Fruit fly (Drosophila melanogaster): ENCODE data around the gene CG13073.

CG13073 gene

DNA sequence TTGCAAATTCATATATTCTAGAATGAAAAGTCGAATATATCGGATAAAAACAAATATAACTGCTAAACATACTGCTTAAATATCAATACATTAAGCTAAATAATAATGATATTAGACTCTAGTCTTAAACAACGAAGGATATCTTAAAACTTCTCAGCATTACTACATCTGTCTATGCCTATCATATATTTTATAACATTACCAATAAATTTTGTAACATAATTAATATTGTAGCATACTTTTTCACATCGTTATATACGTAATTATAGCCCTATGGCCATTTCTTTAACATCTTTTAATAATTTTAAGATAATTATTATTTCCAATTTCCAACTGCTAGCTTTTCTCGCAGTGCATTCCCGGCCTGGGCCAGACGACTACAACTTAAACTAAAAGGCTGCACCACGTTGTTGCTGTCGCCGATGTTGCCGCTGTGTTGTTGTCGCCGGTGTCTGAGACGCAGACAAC lies 44.3 kb downstream of the CG13073 start (continued):
- TF ChIP-seq jing (GFP tag; optimal IDR thresholded peaks at IDR 0.05) (no peak), CG9797 (GFP tag; optimal IDR thresholded peaks at IDR 0.05) (no peak), CG13624 (GFP tag; optimal IDR thresholded peaks at IDR 0.05) (no peak), Antp (GFP tag; optimal IDR thresholded peaks at IDR 0.05) (no peak), az2 (GFP tag; optimal IDR thresholded peaks at IDR 0.05) (peak; percentile 18), Nf-YA (GFP tag; IDR thresholded peaks at IDR 0.05) (no peak), zfh2 (GFP tag; optimal IDR thresholded peaks at IDR 0.05) (no peak), Sox100B (GFP tag; optimal IDR thresholded peaks at IDR 0.05) (peak; percentile 59), nom (GFP tag; optimal IDR thresholded peaks at IDR 0.05) (peak; percentile 13), al (GFP tag; IDR thresholded peaks at IDR 0.05) (no peak), Bgb (GFP tag; IDR thresholded peaks at IDR 0.05; ENCODE audit: partially characterized antibody) (no peak), Dip3 (GFP tag; optimal IDR thresholded peaks at IDR 0.05) (no peak), unpg (GFP tag; optimal IDR thresholded peaks at IDR 0.05) (peak; percentile 17), nmo (GFP tag; optimal IDR thresholded peaks at IDR 0.05) (peak; percentile 70), Fer1 (GFP tag; optimal IDR thresholded peaks at IDR 0.05) (peak; percentile 3), HHEX (GFP tag; optimal IDR thresholded peaks at IDR 0.05) (no peak), CG18619 (GFP tag; optimal IDR thresholded peaks at IDR 0.05) (peak; percentile 37), CG12744 (GFP tag; optimal IDR thresholded peaks at IDR 0.05) (no peak), gcm (GFP tag; optimal IDR thresholded peaks at IDR 0.05) (no peak), CG4328 (GFP tag; optimal IDR thresholded peaks at IDR 0.05) (no peak), Abd-B (GFP tag; optimal IDR thresholded peaks at IDR 0.05) (no peak), p53 (GFP tag; optimal IDR thresholded peaks at IDR 0.05) (no peak), Ssrp (tag; optimal IDR thresholded peaks at IDR 0.05) (peak; percentile 47), Hr3 (GFP tag; optimal IDR thresholded peaks at IDR 0.05) (peak; percentile 43), Neu2 (GFP tag; optimal IDR thresholded peaks at IDR 0.05; ENCODE audit: borderline replicate concordance) (no peak), CG10209 (GFP tag; optimal IDR thresholded peaks at IDR 0.05) (peak; percentile 40), hth (optimal IDR thresholded peaks at IDR 0.05) (no peak), sob (GFP tag; IDR thresholded peaks at IDR 0.05) (no peak), Hmr (GFP tag; optimal IDR thresholded peaks at IDR 0.05) (peak; percentile 47), nau (GFP tag; optimal IDR thresholded peaks at IDR 0.05) (no peak), row (GFP tag; IDR thresholded peaks at IDR 0.05) (peak; percentile 46; the same call in 2 of the 3 replicates), Hey (tag; optimal IDR thresholded peaks at IDR 0.05) (no peak), Dek (tag; optimal IDR thresholded peaks at IDR 0.05) (no peak), CG9437 (GFP tag; optimal IDR thresholded peaks at IDR 0.05) (peak; percentile 43), CG3281 (GFP tag; optimal IDR thresholded peaks at IDR 0.05) (peak; percentile 1), CG18011 (GFP tag; optimal IDR thresholded peaks at IDR 0.05) (no peak), Mes4 (GFP tag; optimal IDR thresholded peaks at IDR 0.05) (no peak), Lim3 (GFP tag; IDR thresholded peaks at IDR 0.05) (no peak), vvl (GFP tag; IDR thresholded peaks at IDR 0.05) (no peak), PHDP (tag; optimal IDR thresholded peaks at IDR 0.05) (peak; percentile 7), tap (tag; optimal IDR thresholded peaks at IDR 0.05) (no peak), CG3726 (GFP tag; IDR thresholded peaks at IDR 0.05) (no peak), ato (GFP tag; IDR thresholded peaks at IDR 0.05; ENCODE audit: partially characterized antibody) (no peak), CG1233 (GFP tag; optimal IDR thresholded peaks at IDR 0.05) (peak; percentile 8), NFAT (GFP tag; IDR thresholded peaks at IDR 0.05) (no peak), lab (GFP tag; optimal IDR thresholded peaks at IDR 0.05) (peak; percentile 11), slp2 (GFP tag; optimal IDR thresholded peaks at IDR 0.05) (no peak), Sox102F (GFP tag; optimal IDR thresholded peaks at IDR 0.05) (peak; percentile 41), fd96Cb (tag; optimal IDR thresholded peaks at IDR 0.05) (peak; percentile 14), tll (GFP tag; optimal IDR thresholded peaks at IDR 0.05) (no peak)

Measured in whole organism, embryonic.